Fruit fly (Drosophila melanogaster): ENCODE measurements around the gene CG43131.

Gene CG43131

DNA sequence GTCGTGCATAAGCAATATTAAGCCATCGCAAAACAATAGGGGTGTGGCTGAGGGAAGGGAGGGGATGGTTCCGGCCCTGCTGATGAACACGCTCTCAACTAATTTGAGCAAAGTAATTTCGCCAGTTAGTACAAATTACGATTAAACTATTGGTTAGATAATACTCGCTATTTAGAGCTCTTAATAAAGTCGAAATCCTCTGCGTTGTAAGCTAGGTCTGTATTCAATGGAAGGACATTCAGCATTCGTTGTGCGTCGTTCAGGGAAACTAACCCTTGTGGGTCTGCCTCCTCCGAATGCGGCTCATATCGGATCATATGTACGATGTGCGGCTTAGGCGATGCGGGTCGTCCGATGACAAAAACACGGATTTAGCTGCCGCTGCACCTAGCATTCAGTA is 3.4 kb upstream of the CG43131 start:
- no peak for TF ChIP-seq CG32264 (GFP tag; optimal IDR thresholded peaks at IDR 0.05)
- TF ChIP-seq Hr78 (GFP tag; optimal IDR thresholded peaks at IDR 0.05) = no peak

dm6 chr3R:5111887-5112286 is 2.9 kb upstream of the CG43131 start:
- TF ChIP-seq GATAd (GFP tag; optimal IDR thresholded peaks at IDR 0.05) (no peak), HLH106 (tag; optimal IDR thresholded peaks at IDR 0.05) (peak; percentile 19), foxo (GFP tag; optimal IDR thresholded peaks at IDR 0.05) (peak in 1 of 2 experiments; percentile 51), jim (GFP tag; optimal IDR thresholded peaks at IDR 0.05) (no peak), tai (GFP tag; optimal IDR thresholded peaks at IDR 0.05) (no peak), brk (GFP tag; optimal IDR thresholded peaks at IDR 0.05) (no peak), psq (GFP tag; optimal IDR thresholded peaks at IDR 0.05) (no peak), lola (GFP tag; optimal IDR thresholded peaks at IDR 0.05) (no peak), Vsx2 (GFP tag; optimal IDR thresholded peaks at IDR 0.05; ENCODE audit: partially characterized antibody) (no peak), OdsH (GFP tag; optimal IDR thresholded peaks at IDR 0.05) (no peak), h (GFP tag; optimal IDR thresholded peaks at IDR 0.05) (peak; percentile 18), br (GFP tag; optimal IDR thresholded peaks at IDR 0.05) (peak; percentile 43), fru (GFP tag; optimal IDR thresholded peaks at IDR 0.05) (no peak), CG9705 (GFP tag; optimal IDR thresholded peaks at IDR 0.05) (no peak), CrebA (GFP tag; optimal IDR thresholded peaks at IDR 0.05; ENCODE audit: borderline replicate concordance) (peak; percentile 25), Rel (GFP tag; optimal IDR thresholded peaks at IDR 0.05) (no peak), Rel (tag; optimal IDR thresholded peaks at IDR 0.05) (no peak), Hr78 (GFP tag; optimal IDR thresholded peaks at IDR 0.05) (no peak), rgr (GFP tag; optimal IDR thresholded peaks at IDR 0.05) (peak; percentile 23), woc (GFP tag; optimal IDR thresholded peaks at IDR 0.05) (peak; percentile 18), Dif (GFP tag; optimal IDR thresholded peaks at IDR 0.05; ENCODE audit: partially characterized antibody) (no peak), Hr83 (GFP tag; optimal IDR thresholded peaks at IDR 0.05; ENCODE audit: poor library complexity, severe bottlenecking) (no peak), usp (GFP tag; optimal IDR thresholded peaks at IDR 0.05) (no peak), Sp1 (GFP tag; optimal IDR thresholded peaks at IDR 0.05) (peak; percentile 26), Jra (GFP tag; optimal IDR thresholded peaks at IDR 0.05) (no peak), dsf (GFP tag; optimal IDR thresholded peaks at IDR 0.05; ENCODE audit: borderline replicate concordance) (no peak), sv (GFP tag; optimal IDR thresholded peaks at IDR 0.05) (no peak), Mio (GFP tag; optimal IDR thresholded peaks at IDR 0.05) (no peak), ey (GFP tag; optimal IDR thresholded peaks at IDR 0.05) (no peak), Hnf4 (GFP tag; optimal IDR thresholded peaks at IDR 0.05) (peak; percentile 5), dl (GFP tag; optimal IDR thresholded peaks at IDR 0.05; ENCODE audit: insufficient read depth in 1 of 2, partially characterized antibody in 2 of 2) (no peak), Dfd (GFP tag; optimal IDR thresholded peaks at IDR 0.05) (no peak), sage (GFP tag; optimal IDR thresholded peaks at IDR 0.05) (no peak), N (GFP tag; optimal IDR thresholded peaks at IDR 0.05) (no peak), CG32264 (GFP tag; optimal IDR thresholded peaks at IDR 0.05) (no peak), Myc (optimal IDR thresholded peaks at IDR 0.05) (no peak), pan (optimal IDR thresholded peaks at IDR 0.05) (no peak), dmrt93B (GFP tag; optimal IDR thresholded peaks at IDR 0.05) (no peak), Abd-B (GFP tag; optimal IDR thresholded peaks at IDR 0.05) (no peak)

dm6 chr3R:5109558-5110211 is 707 bp upstream of the CG43131 start:
- TF ChIP-seq fru (GFP tag; optimal IDR thresholded peaks at IDR 0.05) (peak; percentile 55), lola (GFP tag; optimal IDR thresholded peaks at IDR 0.05) (no peak), Hr78 (GFP tag; optimal IDR thresholded peaks at IDR 0.05) (no peak)

All from whole organism, wandering third instar larva.